Fruit fly (Drosophila melanogaster) whole organism, prepupa: ENCODE results near the gene CG4709.

Source experiments
- Blimp-1 ChIP-seq: fragments of 200-800 bp; sonication (Bioruptor generic); optimal IDR thresholded peaks from 3 replicates; lab custom pipeline; 2017; ENCODE audit warnings: missing biosample characterization, missing genetic modification characterization, mild to moderate bottlenecking, moderate library complexity, missing genetic modification reagents
- CG10631 ChIP-seq: fragments of 200-800 bp; sonication (Bioruptor generic); optimal IDR thresholded peaks from 2 replicates; lab custom pipeline; 2016; ENCODE audit warnings: missing biosample characterization, missing genetic modification characterization
- CG11294 ChIP-seq: fragments of 200-800 bp; sonication (Bioruptor generic); IDR thresholded peaks from 2 replicates; pipeline ENCODE4 v1.3.6; 2022; ENCODE audit warnings: missing biosample characterization, missing genetic modification characterization
- CG11762 ChIP-seq: fragments of 200-800 bp; sonication (Bioruptor generic); optimal IDR thresholded peaks from 3 replicates; lab custom pipeline; 2016; ENCODE audit warnings: missing biosample characterization, missing genetic modification characterization; ENCODE audit not compliant: insufficient read depth
- CG11902 ChIP-seq: fragments of 200-800 bp; sonication (Bioruptor generic); optimal IDR thresholded peaks from 3 replicates; lab custom pipeline; 2016; ENCODE audit warnings: missing biosample characterization, missing genetic modification characterization
- CG1621 ChIP-seq: fragments of 200-800 bp; sonication (Bioruptor generic); optimal IDR thresholded peaks from 3 replicates; lab custom pipeline; 2018; ENCODE audit warnings: missing biosample characterization, mild to moderate bottlenecking, missing genetic modification characterization
- CG16779 ChIP-seq: fragments of 200-800 bp; sonication (Bioruptor generic); optimal IDR thresholded peaks from 3 replicates; lab custom pipeline; 2017; ENCODE audit warnings: missing biosample characterization, mild to moderate bottlenecking, missing genetic modification characterization
- CG3032 ChIP-seq: fragments of 200-800 bp; optimal IDR thresholded peaks from 2 replicates; lab custom pipeline; 2019; ENCODE audit warnings: missing biosample characterization, mild to moderate bottlenecking, missing genetic modification characterization, moderate library complexity
- CG31627 ChIP-seq: fragments of 200-800 bp; sonication (Bioruptor generic); optimal IDR thresholded peaks from 3 replicates; lab custom pipeline; 2016; ENCODE audit warnings: missing biosample characterization, missing genetic modification characterization
- CG32006 ChIP-seq: fragments of 200-800 bp; sonication (Bioruptor generic); optimal IDR thresholded peaks from 3 replicates; lab custom pipeline; 2017; ENCODE audit warnings: missing biosample characterization, mild to moderate bottlenecking, missing genetic modification characterization
- CG34406 ChIP-seq: fragments of 200-800 bp; sonication (Bioruptor generic); optimal IDR thresholded peaks from 3 replicates; lab custom pipeline; 2016; ENCODE audit warnings: missing biosample characterization, missing genetic modification characterization
- CG3919 ChIP-seq: fragments of 200-800 bp; sonication (Bioruptor generic); optimal IDR thresholded peaks from 3 replicates; lab custom pipeline; 2016; ENCODE audit warnings: missing biosample characterization, missing genetic modification characterization
- CG4318 ChIP-seq: fragments of 200-800 bp; sonication (Bioruptor generic); optimal IDR thresholded peaks from 3 replicates; lab custom pipeline; 2017; ENCODE audit warnings: missing biosample characterization, mild to moderate bottlenecking, missing genetic modification characterization
- CG6163 ChIP-seq: fragments of 200-800 bp; sonication (Bioruptor generic); IDR thresholded peaks from 3 replicates; pipeline ENCODE4 v1.3.6; 2022; ENCODE audit warnings: missing biosample characterization, missing genetic modification characterization
- CG6276 ChIP-seq: fragments of 200-800 bp; sonication (Bioruptor generic); optimal IDR thresholded peaks from 2 replicates; lab custom pipeline; 2017; ENCODE audit warnings: missing biosample characterization, mild to moderate bottlenecking, missing genetic modification characterization
- CG6792 ChIP-seq: fragments of 200-800 bp; sonication (Bioruptor generic); optimal IDR thresholded peaks from 3 replicates; lab custom pipeline; 2016; ENCODE audit warnings: missing biosample characterization, missing genetic modification characterization
- CG6808 ChIP-seq: fragments of 200-800 bp; sonication (Bioruptor generic); optimal IDR thresholded peaks from 3 replicates; lab custom pipeline; 2017; ENCODE audit warnings: missing biosample characterization, missing genetic modification characterization, mild to moderate bottlenecking, moderate library complexity, missing genetic modification reagents
- CG6854 ChIP-seq: fragments of 200-800 bp; sonication (Bioruptor generic); optimal IDR thresholded peaks from 2 replicates; lab custom pipeline; 2017; ENCODE audit warnings: missing biosample characterization, mild to moderate bottlenecking, missing genetic modification characterization
- CG7368 ChIP-seq: fragments of 200-800 bp; sonication (Bioruptor generic); optimal IDR thresholded peaks from 3 replicates; lab custom pipeline; 2016; ENCODE audit warnings: missing biosample characterization, missing genetic modification characterization
- CG8119 ChIP-seq: fragments of 200-800 bp; sonication (Bioruptor generic); IDR thresholded peaks from 3 replicates; pipeline ENCODE4 v1.3.6; 2022; ENCODE audit warnings: missing biosample characterization, missing genetic modification characterization
- CG8319 ChIP-seq: fragments of 200-800 bp; sonication (Bioruptor generic); optimal IDR thresholded peaks from 3 replicates; lab custom pipeline; 2016; ENCODE audit warnings: missing biosample characterization, missing genetic modification characterization
- CG8632 ChIP-seq: fragments of 200-800 bp; sonication (Bioruptor generic); optimal IDR thresholded peaks from 3 replicates; lab custom pipeline; 2016; ENCODE audit warnings: missing biosample characterization, missing genetic modification characterization
- CG9139 ChIP-seq: fragments of 200-800 bp; sonication (Bioruptor generic); optimal IDR thresholded peaks from 3 replicates; lab custom pipeline; 2017; ENCODE audit warnings: missing biosample characterization, mild to moderate bottlenecking, missing genetic modification characterization
- Eip75B ChIP-seq: fragments of 200-800 bp; sonication (Bioruptor generic); optimal IDR thresholded peaks from 3 replicates; lab custom pipeline; 2016; ENCODE audit warnings: missing biosample characterization, missing genetic modification characterization
- Eip78C ChIP-seq: fragments of 200-800 bp; sonication (Bioruptor generic); peaks from one replicate; lab custom pipeline; 2016; ENCODE audit warnings: missing biosample characterization, missing genetic modification characterization
- Eip93F ChIP-seq: fragments of 200-800 bp; sonication (Bioruptor generic); optimal IDR thresholded peaks from 2 replicates; lab custom pipeline; 2016; ENCODE audit warnings: missing biosample characterization, mild to moderate bottlenecking, missing genetic modification characterization
- Ets21C ChIP-seq: fragments of 200-800 bp; sonication (Bioruptor generic); optimal IDR thresholded peaks from 3 replicates; lab custom pipeline; 2016; ENCODE audit warnings: missing biosample characterization, missing genetic modification characterization
- Ets96B ChIP-seq: fragments of 200-800 bp; optimal IDR thresholded peaks from 2 replicates; lab custom pipeline; 2019; ENCODE audit warnings: missing biosample characterization, mild to moderate bottlenecking, missing genetic modification characterization, moderate library complexity
- Gug ChIP-seq: fragments of 200-800 bp; sonication (Bioruptor generic); IDR thresholded peaks from 2 replicates; pipeline ENCODE4 v1.3.6; 2022; ENCODE audit warnings: missing biosample characterization, missing genetic modification characterization
- Hr38 ChIP-seq: sonication (Bioruptor generic); optimal IDR thresholded peaks from 2 replicates; lab custom pipeline; 2016; ENCODE audit warnings: missing biosample characterization, missing genetic modification characterization
- Hr4 ChIP-seq: fragments of 200-800 bp; sonication (Bioruptor generic); optimal IDR thresholded peaks from 3 replicates; lab custom pipeline; 2016; ENCODE audit warnings: missing biosample characterization, missing genetic modification characterization
- Lpt ChIP-seq: fragments of 200-800 bp; sonication (Bioruptor generic); optimal IDR thresholded peaks from 3 replicates; lab custom pipeline; 2016; ENCODE audit warnings: missing biosample characterization, missing genetic modification characterization
- Met ChIP-seq: fragments of 200-800 bp; sonication (Bioruptor generic); optimal IDR thresholded peaks from 3 replicates; lab custom pipeline; 2016; ENCODE audit warnings: missing biosample characterization, missing genetic modification characterization
- OdsH ChIP-seq: fragments of 200-800 bp; sonication (Bioruptor generic); optimal IDR thresholded peaks from 3 replicates; lab custom pipeline; 2016; ENCODE audit warnings: missing biosample characterization, missing genetic modification characterization
- Sox102F ChIP-seq: fragments of 200-800 bp; sonication (Bioruptor generic); optimal IDR thresholded peaks from 2 replicates; lab custom pipeline; 2016; ENCODE audit warnings: missing biosample characterization, mild to moderate bottlenecking, missing genetic modification characterization
- Sox14 ChIP-seq: fragments of 200-800 bp; sonication (Bioruptor generic); optimal IDR thresholded peaks from 3 replicates; lab custom pipeline; 2016; ENCODE audit warnings: missing biosample characterization, missing genetic modification characterization
- Sox15 ChIP-seq: fragments of 200-800 bp; sonication (Bioruptor generic); optimal IDR thresholded peaks from 3 replicates; lab custom pipeline; 2016; ENCODE audit warnings: missing biosample characterization, missing genetic modification characterization
- acj6 ChIP-seq: fragments of 200-800 bp; sonication (Bioruptor generic); optimal IDR thresholded peaks from 3 replicates; lab custom pipeline; 2016; ENCODE audit warnings: missing biosample characterization, missing genetic modification characterization
- cyc ChIP-seq: fragments of 200-800 bp; sonication (Bioruptor generic); optimal IDR thresholded peaks from 3 replicates; lab custom pipeline; 2016; ENCODE audit warnings: missing biosample characterization, missing genetic modification characterization
- dac ChIP-seq: fragments of 200-800 bp; sonication (Bioruptor generic); optimal IDR thresholded peaks from 2 replicates; lab custom pipeline; 2017; ENCODE audit warnings: missing biosample characterization, mild to moderate bottlenecking, missing genetic modification characterization
- dsx ChIP-seq: fragments of 200-800 bp; optimal IDR thresholded peaks from 3 replicates; lab custom pipeline; 2019; ENCODE audit warnings: missing biosample characterization, mild to moderate bottlenecking, missing genetic modification characterization, moderate library complexity; ENCODE audit not compliant: poor library complexity, severe bottlenecking
- eg ChIP-seq: fragments of 200-800 bp; sonication (Bioruptor generic); IDR thresholded peaks from 3 replicates; pipeline ENCODE4 v1.3.6; 2022; ENCODE audit warnings: missing biosample characterization, missing genetic modification characterization
- fd59A ChIP-seq: fragments of 200-800 bp; sonication (Bioruptor generic); optimal IDR thresholded peaks from 2 replicates; lab custom pipeline; 2017; ENCODE audit warnings: missing biosample characterization, mild to moderate bottlenecking, missing genetic modification characterization, missing genetic modification reagents
- fd85E ChIP-seq: fragments of 200-800 bp; sonication (Bioruptor generic); optimal IDR thresholded peaks from 3 replicates; lab custom pipeline; 2016; ENCODE audit warnings: missing biosample characterization, missing genetic modification characterization
- fkh ChIP-seq: fragments of 200-800 bp; sonication (Bioruptor generic); optimal IDR thresholded peaks from 3 replicates; lab custom pipeline; 2017; ENCODE audit warnings: missing biosample characterization, mild to moderate bottlenecking, missing genetic modification characterization, moderate library complexity
- net ChIP-seq: fragments of 200-800 bp; sonication (Bioruptor generic); optimal IDR thresholded peaks from 3 replicates; lab custom pipeline; 2016; ENCODE audit warnings: missing biosample characterization, missing genetic modification characterization
- pdm3 ChIP-seq: fragments of 200-800 bp; sonication (Bioruptor generic); optimal IDR thresholded peaks from 3 replicates; lab custom pipeline; 2016; ENCODE audit warnings: missing biosample characterization, missing genetic modification characterization
- salr ChIP-seq, 2 experiments: fragments of 200-800 bp; sonication (Bioruptor generic); optimal IDR thresholded peaks; 3 replicates each; lab custom pipeline; 2016 to 2018; ENCODE audit warnings: missing biosample characterization in 2 of 2, missing genetic modification characterization in 2 of 2, mild to moderate bottlenecking in 1 of 2
- spab ChIP-seq: fragments of 200-800 bp; sonication (Bioruptor generic); optimal IDR thresholded peaks from 2 replicates; lab custom pipeline; 2017; ENCODE audit warnings: missing biosample characterization, mild to moderate bottlenecking, missing genetic modification characterization, missing genetic modification reagents
- ss ChIP-seq, 2 experiments: fragments of 200-800 bp; sonication (Bioruptor generic); optimal IDR thresholded peaks; 2 replicates in 1 of 2; 3 replicates in 1 of 2; lab custom pipeline; 2017 to 2018; ENCODE audit warnings: mild to moderate bottlenecking in 2 of 2, missing biosample characterization in 2 of 2, missing genetic modification characterization in 2 of 2, moderate library complexity in 1 of 2
- svp ChIP-seq: fragments of 200-800 bp; sonication (Bioruptor generic); peaks from one replicate; lab custom pipeline; 2016; ENCODE audit warnings: missing biosample characterization, missing genetic modification characterization
- topi ChIP-seq: fragments of 200-800 bp; sonication (Bioruptor generic); optimal IDR thresholded peaks from 3 replicates; lab custom pipeline; 2016; ENCODE audit warnings: missing biosample characterization, missing genetic modification characterization
- vri ChIP-seq: fragments of 200-800 bp; sonication (Bioruptor generic); optimal IDR thresholded peaks from 3 replicates; lab custom pipeline; 2016; ENCODE audit warnings: missing biosample characterization, mild to moderate bottlenecking, missing genetic modification characterization

CG4709 gene

dm6 chr2L:9947265-9947664 lies 6.9 kb upstream of the CG4709 start, which contains the start of gene CG5853:
TSS of gene CG5853 (minus strand) at chr2L:9947648.
- TF ChIP-seq Sox15 (GFP tag; lab: Kevin White, UChicago) (no peak), CG11902 (GFP tag; lab: Kevin White, UChicago) (no peak), Ets21C (GFP tag; lab: Kevin White, UChicago) (no peak), Eip75B (GFP tag; lab: Kevin White, UChicago) (peak; percentile 33), fd59A (no peak), Sox102F (GFP tag; lab: Kevin White, UChicago) (peak; percentile 61), CG6792 (GFP tag; lab: Kevin White, UChicago) (peak; percentile 5), CG34406 (no peak), CG8119 (GFP tag; lab: Robert Waterston, UW) (peak; percentile 16; the same call in 1 of the 3 replicates), net (peak; percentile 50), vri (peak; percentile 96), topi (no peak), eg (GFP tag; lab: Robert Waterston, UW) (peak; percentile 68; the same call in 2 of the 3 replicates), CG1621 (tag; lab: Kevin White, UChicago) (peak; percentile 64), CG4318 (GFP tag; lab: Kevin White, UChicago) (no peak), CG3919 (GFP tag; lab: Kevin White, UChicago) (peak; percentile 46), pdm3 (GFP tag; lab: Kevin White, UChicago) (no peak), spab (GFP tag; lab: Kevin White, UChicago) (no peak), CG6808 (GFP tag; lab: Kevin White, UChicago) (peak; percentile 10), CG7368 (GFP tag; lab: Kevin White, UChicago) (peak; percentile 26), dac (GFP tag; lab: Kevin White, UChicago) (no peak), dsx (peak; percentile 63), Hr38 (GFP tag; lab: Kevin White, UChicago) (no peak), CG3032 (tag; lab: Kevin White, UChicago) (peak; percentile 3), salr (GFP tag; optimal IDR thresholded peaks at IDR 0.05; lab: Kevin White, UChicago) (peak in 1 of 2 experiments; percentile 32), Ets96B (peak; percentile 4), Eip78C (GFP tag; lab: Kevin White, UChicago) (no peak), OdsH (GFP tag; lab: Kevin White, UChicago) (no peak), cyc (no peak), Blimp-1 (GFP tag; lab: Kevin White, UChicago) (no peak), CG9139 (GFP tag; lab: Kevin White, UChicago) (peak; percentile 67), CG8632 (GFP tag; lab: Kevin White, UChicago) (peak; percentile 16), acj6 (no peak), CG11762 (GFP tag; lab: Kevin White, UChicago) (no peak), CG32006 (GFP tag; lab: Kevin White, UChicago) (no peak), fd85E (GFP tag; lab: Kevin White, UChicago) (peak; percentile 16), CG31627 (no peak), CG6163 (GFP tag; lab: Robert Waterston, UW) (peak; percentile 73), ss (GFP tag; optimal IDR thresholded peaks at IDR 0.05; lab: Kevin White, UChicago) (peak; percentile 55 to 70), svp (GFP tag; lab: Kevin White, UChicago) (peak; percentile 89), CG6276 (GFP tag; lab: Kevin White, UChicago) (no peak), CG16779 (tag; lab: Kevin White, UChicago) (peak; percentile 65), Hr4 (GFP tag; lab: Kevin White, UChicago) (no peak), Met (GFP tag; lab: Kevin White, UChicago) (peak; percentile 35), CG11294 (GFP tag; lab: Robert Waterston, UW) (no peak), fkh (peak; percentile 18), Gug (GFP tag; lab: Robert Waterston, UW) (no peak), CG6854 (GFP tag; lab: Kevin White, UChicago) (peak; percentile 82), Sox14 (GFP tag; lab: Kevin White, UChicago) (peak; percentile 76), CG8319 (no peak), Lpt (GFP tag; lab: Kevin White, UChicago) (peak; percentile 8), Eip93F (GFP tag; lab: Kevin White, UChicago) (no peak), CG10631 (GFP tag; lab: Kevin White, UChicago) (no peak)
